Fruit fly (Drosophila melanogaster) whole organism, embryonic: Measurements from ENCODE around the gene CG3040.
A peak's percentile ranks its signal among the peaks of the same experiment; 100 is the strongest.

ENCODE experiments used
- Asciz ChIP-seq: fragments of 200-800 bp; sonication (Bioruptor generic); optimal IDR thresholded peaks from 2 replicates; lab custom pipeline; 2017; ENCODE audit warnings: missing biosample characterization, mild to moderate bottlenecking, missing genetic modification characterization, missing genetic modification reagents
- BtbVII ChIP-seq: fragments of 200-800 bp; sonication (Bioruptor generic); optimal IDR thresholded peaks from 3 replicates; lab custom pipeline; 2017; ENCODE audit warnings: missing biosample characterization, mild to moderate bottlenecking, missing genetic modification characterization
- CG1024 ChIP-seq: fragments of 200-800 bp; sonication (Bioruptor generic); IDR thresholded peaks from 2 replicates; pipeline ENCODE4 v1.3.6; 2022; ENCODE audit warnings: missing biosample characterization, missing genetic modification characterization
- CG10274 ChIP-seq: fragments of 200-800 bp; sonication (Bioruptor generic); optimal IDR thresholded peaks from 3 replicates; lab custom pipeline; 2017; ENCODE audit warnings: missing biosample characterization, mild to moderate bottlenecking, missing genetic modification characterization
- CG10543 ChIP-seq: fragments of 200-800 bp; sonication (Bioruptor generic); optimal IDR thresholded peaks from 3 replicates; lab custom pipeline; 2017; ENCODE audit warnings: missing biosample characterization, mild to moderate bottlenecking, missing genetic modification characterization, moderate library complexity
- CG11723 ChIP-seq: fragments of 200-800 bp; sonication (Bioruptor generic); optimal IDR thresholded peaks from 2 replicates; lab custom pipeline; 2017; ENCODE audit warnings: missing biosample characterization, mild to moderate bottlenecking, missing genetic modification characterization
- CG13424 ChIP-seq: fragments of 200-800 bp; sonication (Bioruptor generic); optimal IDR thresholded peaks from 2 replicates; lab custom pipeline; 2019; ENCODE audit warnings: missing biosample characterization, mild to moderate bottlenecking, missing genetic modification characterization, moderate library complexity
- CG14860 ChIP-seq: fragments of 200-800 bp; sonication (Bioruptor generic); IDR thresholded peaks from 3 replicates; pipeline ENCODE4 v1.3.6; 2022; ENCODE audit warnings: missing biosample characterization, missing genetic modification characterization; ENCODE audit not compliant: partially characterized antibody
- CG15011 ChIP-seq: fragments of 200-800 bp; sonication (Bioruptor generic); optimal IDR thresholded peaks from 3 replicates; lab custom pipeline; 2018; ENCODE audit warnings: missing biosample characterization, mild to moderate bottlenecking, missing genetic modification characterization
- CG15696 ChIP-seq: fragments of 200-800 bp; sonication (Bioruptor generic); optimal IDR thresholded peaks from 2 replicates; lab custom pipeline; 2019; ENCODE audit warnings: missing biosample characterization, mild to moderate bottlenecking, missing genetic modification characterization, moderate library complexity
- CG17328 ChIP-seq: fragments of 200-800 bp; sonication (Bioruptor generic); IDR thresholded peaks from 2 replicates; pipeline ENCODE4 v1.3.6; 2022; ENCODE audit warnings: missing biosample characterization, missing genetic modification characterization
- CG18619 ChIP-seq: fragments of 200-800 bp; sonication (Bioruptor generic); optimal IDR thresholded peaks from 3 replicates; lab custom pipeline; 2017; ENCODE audit warnings: missing biosample characterization, mild to moderate bottlenecking, missing genetic modification characterization
- CG2199 ChIP-seq: fragments of 200-800 bp; sonication (Bioruptor generic); IDR thresholded peaks from 3 replicates; pipeline ENCODE4 v1.3.6; 2022; ENCODE audit warnings: missing biosample characterization, missing genetic modification characterization
- CG2202 ChIP-seq: fragments of 200-800 bp; sonication (Bioruptor generic); optimal IDR thresholded peaks from 2 replicates; lab custom pipeline; 2018; ENCODE audit warnings: missing biosample characterization, mild to moderate bottlenecking, missing genetic modification characterization
- CG2875 ChIP-seq: fragments of 200-800 bp; sonication (Bioruptor generic); optimal IDR thresholded peaks from 2 replicates; lab custom pipeline; 2017; ENCODE audit warnings: missing biosample characterization, mild to moderate bottlenecking, missing genetic modification characterization, missing genetic modification reagents
- CG3407 ChIP-seq: fragments of 200-800 bp; sonication (Bioruptor generic); optimal IDR thresholded peaks from 2 replicates; lab custom pipeline; 2018; ENCODE audit warnings: missing biosample characterization, mild to moderate bottlenecking, missing genetic modification characterization
- CG7372 ChIP-seq: fragments of 200-800 bp; sonication (Bioruptor generic); IDR thresholded peaks from 2 replicates; pipeline ENCODE4 v1.3.6; 2022; ENCODE audit warnings: missing biosample characterization, missing genetic modification characterization
- CG9727 ChIP-seq: fragments of 200-800 bp; sonication (Bioruptor generic); optimal IDR thresholded peaks from 3 replicates; lab custom pipeline; 2017; ENCODE audit warnings: missing biosample characterization, mild to moderate bottlenecking, missing genetic modification characterization
- CoRest ChIP-seq: fragments of 200-800 bp; sonication (Bioruptor generic); optimal IDR thresholded peaks from 3 replicates; lab custom pipeline; 2018; ENCODE audit warnings: missing biosample characterization, mild to moderate bottlenecking, missing genetic modification characterization, moderate library complexity
- Doc3 ChIP-seq: fragments of 200-800 bp; sonication (Bioruptor generic); IDR thresholded peaks from 3 replicates; pipeline ENCODE4 v1.3.6; 2022; ENCODE audit warnings: missing biosample characterization, missing genetic modification characterization; ENCODE audit not compliant: partially characterized antibody
- Ets65A ChIP-seq: fragments of 200-800 bp; sonication (Bioruptor generic); peaks from one replicate; lab custom pipeline; 2016; ENCODE audit warnings: missing biosample characterization, missing genetic modification characterization
- Ets97D ChIP-seq: fragments of 200-800 bp; sonication (Bioruptor generic); optimal IDR thresholded peaks from 3 replicates; lab custom pipeline; 2016; ENCODE audit warnings: missing biosample characterization, missing genetic modification characterization
- HLH3B ChIP-seq: fragments of 200-800 bp; sonication (Bioruptor generic); IDR thresholded peaks from 2 replicates; pipeline ENCODE4 v1.3.6; 2022; ENCODE audit warnings: missing biosample characterization, missing genetic modification characterization
- HLH4C ChIP-seq: fragments of 200-800 bp; sonication (Bioruptor generic); IDR thresholded peaks from 3 replicates; pipeline ENCODE4 v1.3.6; 2022; ENCODE audit warnings: missing biosample characterization, missing genetic modification characterization; ENCODE audit not compliant: partially characterized antibody
- Hr78 ChIP-seq, 2 experiments: fragments of 200-800 bp in 1 of 2; fragments of >200 bp in 1 of 2; sonication (Bioruptor generic) in 1 of 2; optimal IDR thresholded peaks; 2 replicates each; lab custom pipeline; 2017 to 2019; ENCODE audit warnings: missing biosample characterization in 2 of 2, missing genetic modification characterization in 2 of 2, mild to moderate bottlenecking in 1 of 2, moderate library complexity in 1 of 2
- MBD-R2 ChIP-seq: fragments of 200-800 bp; sonication (Bioruptor generic); IDR thresholded peaks from 2 replicates; pipeline ENCODE4 v1.3.6; 2022; ENCODE audit warnings: missing biosample characterization, missing genetic modification characterization
- Neu2 ChIP-seq: fragments of 200-800 bp; sonication (Bioruptor generic); optimal IDR thresholded peaks from 3 replicates; lab custom pipeline; 2016; ENCODE audit warnings: missing biosample characterization, missing genetic modification characterization, borderline replicate concordance
- Oli ChIP-seq: fragments of 200-800 bp; sonication (Bioruptor generic); optimal IDR thresholded peaks from 2 replicates; lab custom pipeline; 2018; ENCODE audit warnings: missing biosample characterization, mild to moderate bottlenecking, missing genetic modification characterization, moderate library complexity
- Sox100B ChIP-seq: fragments of 200-800 bp; sonication (Bioruptor generic); optimal IDR thresholded peaks from 3 replicates; lab custom pipeline; 2018; ENCODE audit warnings: missing biosample characterization, mild to moderate bottlenecking, missing genetic modification characterization
- Taf1 ChIP-seq: fragments of 200-800 bp; sonication (Bioruptor generic); IDR thresholded peaks from 2 replicates; pipeline ENCODE4 v1.3.6; 2022; ENCODE audit warnings: missing biosample characterization, missing genetic modification characterization
- Tbp ChIP-seq: fragments of >200 bp; optimal IDR thresholded peaks from 2 replicates; lab custom pipeline; 2018; ENCODE audit warnings: missing biosample characterization, missing genetic modification characterization
- Vsx1 ChIP-seq: fragments of 200-800 bp; sonication (Bioruptor generic); optimal IDR thresholded peaks from 2 replicates; lab custom pipeline; 2017; ENCODE audit warnings: missing biosample characterization, mild to moderate bottlenecking, missing genetic modification characterization, missing genetic modification reagents
- abd-A ChIP-seq: fragments of 200-800 bp; sonication (Bioruptor generic); optimal IDR thresholded peaks from 3 replicates; lab custom pipeline; 2019; ENCODE audit warnings: missing biosample characterization, mild to moderate bottlenecking, missing genetic modification characterization, moderate library complexity
- btn ChIP-seq: fragments of 200-800 bp; sonication (Bioruptor generic); optimal IDR thresholded peaks from 2 replicates; lab custom pipeline; 2016; ENCODE audit warnings: missing biosample characterization, missing genetic modification characterization
- caup ChIP-seq: fragments of 200-800 bp; sonication (Bioruptor generic); optimal IDR thresholded peaks from 3 replicates; lab custom pipeline; 2017; ENCODE audit warnings: missing biosample characterization, mild to moderate bottlenecking, missing genetic modification characterization, moderate library complexity; ENCODE audit not compliant: severe bottlenecking
- chm ChIP-seq: fragments of 200-800 bp; sonication (Bioruptor generic); IDR thresholded peaks from 2 replicates; pipeline ENCODE4 v1.3.6; 2022; ENCODE audit warnings: missing biosample characterization, missing genetic modification characterization
- fu2 ChIP-seq: fragments of 200-800 bp; sonication (Bioruptor generic); optimal IDR thresholded peaks from 2 replicates; lab custom pipeline; 2016; ENCODE audit warnings: missing biosample characterization, missing genetic modification characterization
- grn ChIP-seq: fragments of 200-800 bp; sonication (Bioruptor generic); optimal IDR thresholded peaks from 3 replicates; lab custom pipeline; 2017; ENCODE audit warnings: missing biosample characterization, missing genetic modification characterization
- hbn ChIP-seq: fragments of 200-800 bp; sonication (Bioruptor generic); IDR thresholded peaks from 2 replicates; pipeline ENCODE4 v1.3.6; 2022; ENCODE audit warnings: missing biosample characterization, missing genetic modification characterization; ENCODE audit not compliant: partially characterized antibody
- hkb ChIP-seq, 2 experiments: fragments of 200-800 bp in 1 of 2; fragments of >200 bp in 1 of 2; sonication (Bioruptor generic) in 1 of 2; IDR thresholded peaks in 1 of 2; optimal IDR thresholded peaks in 1 of 2; 2 replicates each; pipeline versions ENCODE4 v1.3.6 to Lab custom; 2017 to 2022; ENCODE audit warnings: missing biosample characterization in 1 of 2, missing genetic modification characterization in 1 of 2
- maf-S ChIP-seq: fragments of 200-800 bp; sonication (Bioruptor generic); optimal IDR thresholded peaks from 2 replicates; lab custom pipeline; 2016; ENCODE audit warnings: missing biosample characterization, missing genetic modification characterization
- nerfin-1 ChIP-seq: fragments of 200-800 bp; sonication (Bioruptor generic); optimal IDR thresholded peaks from 3 replicates; lab custom pipeline; 2019; ENCODE audit warnings: missing biosample characterization, mild to moderate bottlenecking, missing genetic modification characterization, moderate library complexity
- pnt ChIP-seq: fragments of 200-800 bp; sonication (Bioruptor generic); optimal IDR thresholded peaks from 3 replicates; lab custom pipeline; 2016; ENCODE audit warnings: missing biosample characterization, missing genetic modification characterization
- sim ChIP-seq: fragments of 200-800 bp; sonication (Bioruptor generic); IDR thresholded peaks from 2 replicates; pipeline ENCODE4 v1.3.6; 2022; ENCODE audit warnings: missing biosample characterization, missing genetic modification characterization
- tap ChIP-seq: fragments of 200-800 bp; optimal IDR thresholded peaks from 3 replicates; lab custom pipeline; 2019; ENCODE audit warnings: missing biosample characterization, mild to moderate bottlenecking, missing genetic modification characterization, moderate library complexity
- ttk ChIP-seq: fragments of 200-800 bp; sonication (Bioruptor generic); IDR thresholded peaks from 2 replicates; pipeline ENCODE4 v2.1.2; 2022; ENCODE audit warnings: missing biosample characterization, missing genetic modification characterization
- wdn ChIP-seq: fragments of 200-800 bp; sonication (Bioruptor generic); IDR thresholded peaks from 2 replicates; pipeline ENCODE4 v1.3.6; 2022; ENCODE audit warnings: missing biosample characterization, missing genetic modification characterization
- wor ChIP-seq: fragments of 200-800 bp; sonication (Bioruptor generic); IDR thresholded peaks from 2 replicates; pipeline ENCODE4 v1.3.6; 2022; ENCODE audit warnings: missing biosample characterization, missing genetic modification characterization
- z ChIP-seq: fragments of 200-800 bp; sonication (Bioruptor generic); IDR thresholded peaks from 3 replicates; pipeline ENCODE4 v1.3.6; 2022; ENCODE audit warnings: missing biosample characterization, missing genetic modification characterization
- zfh2 ChIP-seq: fragments of 200-800 bp; sonication (Bioruptor generic); optimal IDR thresholded peaks from 2 replicates; lab custom pipeline; 2016; ENCODE audit warnings: missing biosample characterization, missing genetic modification characterization

The CG3040 gene

dm6 chrX:6993753-6994152 is 20.6 kb upstream of the CG3040 start (continued):
- TF ChIP-seq fu2, result peak; percentile 58
- TF ChIP-seq btn (GFP tag; lab: Kevin White, UChicago), result peak; percentile 35
- peak; percentile 72 for TF ChIP-seq CG13424 (tag; lab: Kevin White, UChicago)
- TF ChIP-seq CG15696 (tag; lab: Kevin White, UChicago), result peak; percentile 20
- no peak for TF ChIP-seq Hr78 (GFP tag; optimal IDR thresholded peaks at IDR 0.05; lab: Kevin White, UChicago)
- peak; percentile 66 for TF ChIP-seq CG7372 (GFP tag; lab: Robert Waterston, UW)
- TF ChIP-seq CG17328 (GFP tag; lab: Robert Waterston, UW), result peak; percentile 77
- peak; percentile 58; the same call in 1 of the 3 replicates for TF ChIP-seq z (GFP tag; lab: Robert Waterston, UW)
- peak; percentile 67 for TF ChIP-seq CG9727 (GFP tag; lab: Kevin White, UChicago)
- no peak for TF ChIP-seq CG2202 (tag; lab: Kevin White, UChicago)
- TF ChIP-seq CG2875 (GFP tag; lab: Kevin White, UChicago), result peak; percentile 49
- TF ChIP-seq ttk (GFP tag; lab: Robert Waterston, UW), result peak; percentile 83
- no peak for TF ChIP-seq Ets97D (GFP tag; lab: Kevin White, UChicago)
- TF ChIP-seq CoRest, result peak; percentile 73
- peak; percentile 66; the same call in 1 of the 2 replicates for TF ChIP-seq Taf1
- TF ChIP-seq zfh2 (GFP tag; lab: Kevin White, UChicago), result peak; percentile 66
- TF ChIP-seq hkb (optimal IDR thresholded peaks at IDR 0.05; lab: Kevin White, UChicago), result no peak
- peak; percentile 88 for TF ChIP-seq hkb (GFP tag; IDR thresholded peaks at IDR 0.05; lab: Robert Waterston, UW)
- TF ChIP-seq CG3407, result peak; percentile 52
- no peak for TF ChIP-seq Neu2
- TF ChIP-seq Ets65A, result peak; percentile 96
- TF ChIP-seq nerfin-1, result peak; percentile 22
- peak; percentile 70 for TF ChIP-seq Oli (tag; lab: Kevin White, UChicago)
- peak; percentile 57; the same call in 1 of the 2 replicates for TF ChIP-seq MBD-R2
- TF ChIP-seq CG10274, result peak; percentile 67
- TF ChIP-seq caup (GFP tag; lab: Kevin White, UChicago), result peak; percentile 73
- TF ChIP-seq CG10543 (GFP tag; lab: Kevin White, UChicago), result peak; percentile 67
- TF ChIP-seq abd-A, result no peak
- TF ChIP-seq BtbVII, result peak; percentile 18
- peak; percentile 11; the same call in 1 of the 2 replicates for TF ChIP-seq sim (GFP tag; lab: Robert Waterston, UW)
- peak; percentile 45 for TF ChIP-seq pnt (GFP tag; lab: Kevin White, UChicago)
- TF ChIP-seq tap (tag; lab: Kevin White, UChicago), result no peak
- TF ChIP-seq wdn (GFP tag; lab: Robert Waterston, UW), result peak; percentile 76
- peak; percentile 72 for TF ChIP-seq maf-S (GFP tag; lab: Kevin White, UChicago)
- no peak for TF ChIP-seq Doc3 (GFP tag; lab: Robert Waterston, UW)
- no peak for TF ChIP-seq Tbp
- TF ChIP-seq CG2199 (GFP tag; lab: Robert Waterston, UW), result peak; percentile 57; the same call in 1 of the 3 replicates
- peak; percentile 77 for TF ChIP-seq chm
- TF ChIP-seq Vsx1, result no peak
- TF ChIP-seq hbn (GFP tag; lab: Robert Waterston, UW), result no peak
- TF ChIP-seq wor (GFP tag; lab: Robert Waterston, UW), result peak; percentile 63
- TF ChIP-seq CG15011, result peak; percentile 49
- peak; percentile 28 for TF ChIP-seq CG11723 (GFP tag; lab: Kevin White, UChicago)
- TF ChIP-seq CG1024, result peak; percentile 56
- no peak for TF ChIP-seq HLH4C (GFP tag; lab: Robert Waterston, UW)
- peak; percentile 80 for TF ChIP-seq HLH3B (GFP tag; lab: Robert Waterston, UW)
- peak; percentile 42 for TF ChIP-seq Sox100B (GFP tag; lab: Kevin White, UChicago)
- TF ChIP-seq CG18619 (GFP tag; lab: Kevin White, UChicago), result peak; percentile 73
- TF ChIP-seq CG14860 (GFP tag; lab: Robert Waterston, UW), result no peak
- TF ChIP-seq grn (GFP tag; lab: Kevin White, UChicago), result no peak
- TF ChIP-seq Asciz (GFP tag; lab: Kevin White, UChicago), result peak; percentile 27
